Worm (Caenorhabditis elegans): ENCODE measurements around the gene wrn-1.

DNA sequence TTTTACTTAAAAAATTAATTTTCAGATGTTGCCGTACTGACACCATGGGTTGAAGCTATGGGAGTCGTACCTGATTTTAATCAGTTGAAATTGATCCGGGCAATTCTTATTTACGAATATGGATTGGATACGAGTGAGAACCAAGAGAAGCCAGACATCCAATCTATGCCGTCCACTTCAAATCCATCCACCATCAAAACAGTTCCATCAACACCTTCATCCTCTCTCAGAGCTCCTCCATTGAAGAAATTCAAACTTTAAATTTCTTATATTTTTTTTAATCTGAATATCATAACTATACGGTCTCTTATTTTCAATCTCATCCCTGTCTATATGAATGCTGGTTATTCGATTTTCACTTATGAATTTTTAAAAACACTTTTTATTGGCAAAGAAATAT, 4.1 kb downstream of the wrn-1 start:
- TF ChIP-seq nhr-77 (tag; optimal IDR thresholded peaks at IDR 0.05) (no peak), nhr-11 (tag; optimal IDR thresholded peaks at IDR 0.05) (no peak), ceh-82 (tag; optimal IDR thresholded peaks at IDR 0.05) (no peak)

Data from whole organism, L2 larva.